Fruit fly (Drosophila melanogaster) whole organism, embryonic: ENCODE data around the gene CG7069.

Experiments used
- C15 ChIP-seq: fragments of 200-800 bp; sonication (Bioruptor generic); IDR thresholded peaks from 3 replicates; pipeline ENCODE4 v1.3.6; 2022; ENCODE audit warnings: missing biosample characterization, missing genetic modification characterization
- CG10267 ChIP-seq: fragments of 200-800 bp; sonication (Bioruptor generic); optimal IDR thresholded peaks from 2 replicates; lab custom pipeline; 2018; ENCODE audit warnings: missing biosample characterization, mild to moderate bottlenecking, missing genetic modification characterization, moderate library complexity
- CG10462 ChIP-seq: fragments of 200-800 bp; sonication (Bioruptor generic); optimal IDR thresholded peaks from 2 replicates; lab custom pipeline; 2016; ENCODE audit warnings: missing biosample characterization, missing genetic modification characterization
- CG11456 ChIP-seq: fragments of 200-800 bp; sonication (Bioruptor generic); IDR thresholded peaks from 3 replicates; pipeline ENCODE4 v1.3.6; 2022; ENCODE audit warnings: missing biosample characterization, missing genetic modification characterization
- CG13894 ChIP-seq: fragments of 200-800 bp; sonication (Bioruptor generic); optimal IDR thresholded peaks from 3 replicates; lab custom pipeline; 2018; ENCODE audit warnings: missing biosample characterization, mild to moderate bottlenecking, missing genetic modification characterization, moderate library complexity
- CG15696 ChIP-seq: fragments of 200-800 bp; sonication (Bioruptor generic); optimal IDR thresholded peaks from 2 replicates; lab custom pipeline; 2019; ENCODE audit warnings: missing biosample characterization, mild to moderate bottlenecking, missing genetic modification characterization, moderate library complexity
- CG18476 ChIP-seq: fragments of 200-800 bp; sonication (Bioruptor generic); optimal IDR thresholded peaks from 2 replicates; lab custom pipeline; 2016; ENCODE audit warnings: missing biosample characterization, mild to moderate bottlenecking, missing genetic modification characterization
- CG2202 ChIP-seq: fragments of 200-800 bp; sonication (Bioruptor generic); optimal IDR thresholded peaks from 2 replicates; lab custom pipeline; 2018; ENCODE audit warnings: missing biosample characterization, mild to moderate bottlenecking, missing genetic modification characterization
- CG2889 ChIP-seq: fragments of 200-800 bp; sonication (Bioruptor generic); IDR thresholded peaks from 3 replicates; pipeline ENCODE4 v1.3.6; 2022; ENCODE audit warnings: missing biosample characterization, missing genetic modification characterization
- CG32772 ChIP-seq: fragments of 200-800 bp; sonication (Bioruptor generic); IDR thresholded peaks from 2 replicates; pipeline ENCODE4 v1.3.6; 2022; ENCODE audit warnings: missing biosample characterization, missing genetic modification characterization
- CG3726 ChIP-seq: fragments of 200-800 bp; sonication (Bioruptor generic); IDR thresholded peaks from 3 replicates; pipeline ENCODE4, ENCODE4 v1.3.6; 2022; ENCODE audit warnings: missing biosample characterization, missing genetic modification characterization
- CG43689 ChIP-seq: fragments of 200-800 bp; sonication (Bioruptor generic); IDR thresholded peaks from 2 replicates; pipeline ENCODE4 v1.3.6; 2022; ENCODE audit warnings: missing biosample characterization, missing genetic modification characterization
- CG7963 ChIP-seq: fragments of 200-800 bp; sonication (Bioruptor generic); IDR thresholded peaks from 3 replicates; pipeline ENCODE4 v1.3.6; 2022; ENCODE audit warnings: missing biosample characterization, missing genetic modification characterization; ENCODE audit not compliant: partially characterized antibody
- CG8944 ChIP-seq: fragments of 200-800 bp; sonication (Bioruptor generic); optimal IDR thresholded peaks from 3 replicates; lab custom pipeline; 2016; ENCODE audit warnings: missing biosample characterization, missing genetic modification characterization
- CG9932 ChIP-seq: fragments of 200-800 bp; sonication (Bioruptor generic); IDR thresholded peaks from 2 replicates; pipeline ENCODE4 v1.3.6; 2022; ENCODE audit warnings: missing biosample characterization, missing genetic modification characterization
- CkIIα-i1 ChIP-seq: fragments of 200-800 bp; sonication (Bioruptor generic); IDR thresholded peaks from 2 replicates; pipeline ENCODE4 v1.3.6; 2022; ENCODE audit warnings: missing biosample characterization, missing genetic modification characterization
- Dll ChIP-seq: fragments of 200-800 bp; sonication (Bioruptor generic); IDR thresholded peaks from 4 replicates; pipeline ENCODE4 v1.3.6; 2022; ENCODE audit warnings: missing biosample characterization, missing genetic modification characterization; ENCODE audit not compliant: partially characterized antibody
- Doc3 ChIP-seq: fragments of 200-800 bp; sonication (Bioruptor generic); IDR thresholded peaks from 3 replicates; pipeline ENCODE4 v1.3.6; 2022; ENCODE audit warnings: missing biosample characterization, missing genetic modification characterization; ENCODE audit not compliant: partially characterized antibody
- HHEX ChIP-seq: fragments of 200-800 bp; sonication (Bioruptor generic); optimal IDR thresholded peaks from 3 replicates; lab custom pipeline; 2017; ENCODE audit warnings: missing biosample characterization, mild to moderate bottlenecking, missing genetic modification characterization, missing genetic modification reagents
- NK7.1 ChIP-seq: fragments of 200-800 bp; sonication (Bioruptor generic); optimal IDR thresholded peaks from 3 replicates; lab custom pipeline; 2016; ENCODE audit warnings: missing biosample characterization, missing genetic modification characterization
- Oli ChIP-seq: fragments of 200-800 bp; sonication (Bioruptor generic); optimal IDR thresholded peaks from 2 replicates; lab custom pipeline; 2018; ENCODE audit warnings: missing biosample characterization, mild to moderate bottlenecking, missing genetic modification characterization, moderate library complexity
- Rfx ChIP-seq: fragments of 200-800 bp; sonication (Bioruptor generic); IDR thresholded peaks from 2 replicates; pipeline ENCODE4 v1.3.6; 2022; ENCODE audit warnings: missing biosample characterization, missing genetic modification characterization
- Scr ChIP-seq: fragments of 200-800 bp; sonication (Bioruptor generic); IDR thresholded peaks from 2 replicates; pipeline ENCODE4 v1.3.6; 2022; ENCODE audit warnings: missing biosample characterization, missing genetic modification characterization; ENCODE audit not compliant: partially characterized antibody
- Sin3A ChIP-seq: fragments of >200 bp; optimal IDR thresholded peaks from 2 replicates; lab custom pipeline; 2018
- Spps ChIP-seq: fragments of 200-800 bp; sonication (Bioruptor generic); optimal IDR thresholded peaks from 2 replicates; lab custom pipeline; 2018; ENCODE audit warnings: missing biosample characterization, mild to moderate bottlenecking, missing genetic modification characterization
- aop ChIP-seq: fragments of 200-800 bp; sonication (Bioruptor generic); IDR thresholded peaks from 2 replicates; pipeline ENCODE4 v1.3.6; 2022; ENCODE audit warnings: missing biosample characterization, missing genetic modification characterization
- bigmax ChIP-seq: fragments of 200-800 bp; sonication (Bioruptor generic); optimal IDR thresholded peaks from 2 replicates; lab custom pipeline; 2018; ENCODE audit warnings: missing biosample characterization, mild to moderate bottlenecking, missing genetic modification characterization
- btn ChIP-seq: fragments of 200-800 bp; sonication (Bioruptor generic); optimal IDR thresholded peaks from 2 replicates; lab custom pipeline; 2016; ENCODE audit warnings: missing biosample characterization, missing genetic modification characterization
- chif ChIP-seq, 2 experiments: fragments of 200-800 bp; sonication (Bioruptor generic); optimal IDR thresholded peaks; 3 replicates each; lab custom pipeline; 2016; ENCODE audit warnings: missing biosample characterization in 2 of 2, missing genetic modification characterization in 2 of 2
- croc ChIP-seq: fragments of 200-800 bp; sonication (Bioruptor generic); conservative IDR thresholded peaks from 3 replicates; pipeline ENCODE4 v1.3.6; 2022; ENCODE audit warnings: missing biosample characterization, missing genetic modification characterization
- esg ChIP-seq: fragments of 200-800 bp; sonication (Bioruptor generic); conservative IDR thresholded peaks from 2 replicates; pipeline ENCODE4 v1.3.6; 2022; ENCODE audit warnings: missing biosample characterization, missing genetic modification characterization
- exex ChIP-seq: fragments of 200-800 bp; sonication (Bioruptor generic); optimal IDR thresholded peaks from 4 replicates; lab custom pipeline; 2018; ENCODE audit warnings: missing biosample characterization, mild to moderate bottlenecking, missing genetic modification characterization, moderate library complexity
- gfzf ChIP-seq: fragments of 200-800 bp; sonication (Bioruptor generic); optimal IDR thresholded peaks from 2 replicates; lab custom pipeline; 2016; ENCODE audit warnings: missing biosample characterization, mild to moderate bottlenecking, missing genetic modification characterization, moderate library complexity
- gsb ChIP-seq: fragments of 200-800 bp; sonication (Bioruptor generic); IDR thresholded peaks from 2 replicates; pipeline ENCODE4 v1.3.6; 2022; ENCODE audit warnings: missing biosample characterization, missing genetic modification characterization
- hbn ChIP-seq: fragments of 200-800 bp; sonication (Bioruptor generic); IDR thresholded peaks from 2 replicates; pipeline ENCODE4 v1.3.6; 2022; ENCODE audit warnings: missing biosample characterization, missing genetic modification characterization; ENCODE audit not compliant: partially characterized antibody
- mld ChIP-seq: fragments of 200-800 bp; sonication (Bioruptor generic); IDR thresholded peaks from 3 replicates; pipeline ENCODE4 v1.3.6; 2022; ENCODE audit warnings: missing biosample characterization, missing genetic modification characterization; ENCODE audit not compliant: partially characterized antibody
- otp ChIP-seq: fragments of 200-800 bp; sonication (Bioruptor generic); IDR thresholded peaks from 3 replicates; pipeline ENCODE4, ENCODE4 v1.3.6; 2022; ENCODE audit warnings: missing biosample characterization, missing genetic modification characterization
- pb ChIP-seq: fragments of 200-800 bp; sonication (Bioruptor generic); optimal IDR thresholded peaks from 3 replicates; lab custom pipeline; 2016; ENCODE audit warnings: missing biosample characterization, missing genetic modification characterization
- pfk ChIP-seq: fragments of 200-800 bp; sonication (Bioruptor generic); optimal IDR thresholded peaks from 2 replicates; lab custom pipeline; 2018; ENCODE audit warnings: missing biosample characterization, mild to moderate bottlenecking, missing genetic modification characterization, moderate library complexity
- pho ChIP-seq: fragments of 200-800 bp; sonication (Bioruptor generic); optimal IDR thresholded peaks from 2 replicates; lab custom pipeline; 2016; ENCODE audit warnings: missing biosample characterization, missing genetic modification characterization
- prd ChIP-seq, 3 experiments: fragments of >200 bp in 2 of 3; fragments of 200-800 bp in 1 of 3; sonication (Bioruptor generic) in 1 of 3; optimal IDR thresholded peaks in 2 of 3; IDR thresholded peaks in 1 of 3; 2 replicates in 2 of 3; 3 replicates in 1 of 3; pipeline versions ENCODE4 v1.3.6 to Lab custom; 2017 to 2022; ENCODE audit warnings: missing biosample characterization in 1 of 3, missing genetic modification characterization in 1 of 3
- pros ChIP-seq: fragments of 200-800 bp; sonication (Bioruptor generic); optimal IDR thresholded peaks from 3 replicates; lab custom pipeline; 2019; ENCODE audit warnings: missing biosample characterization, mild to moderate bottlenecking, missing genetic modification characterization, moderate library complexity
- pum ChIP-seq: fragments of 200-800 bp; sonication (Bioruptor generic); optimal IDR thresholded peaks from 2 replicates; lab custom pipeline; 2016; ENCODE audit warnings: missing biosample characterization, missing genetic modification characterization
- ranshi ChIP-seq: fragments of 200-800 bp; sonication (Bioruptor generic); IDR thresholded peaks from 2 replicates; pipeline ENCODE4 v1.3.6; 2022; ENCODE audit warnings: missing biosample characterization, missing genetic modification characterization
- ro ChIP-seq: fragments of 200-800 bp; sonication (Bioruptor generic); IDR thresholded peaks from 2 replicates; pipeline ENCODE4 v1.3.6; 2022; ENCODE audit warnings: missing biosample characterization, missing genetic modification characterization
- run ChIP-seq: fragments of 200-800 bp; sonication (Bioruptor generic); optimal IDR thresholded peaks from 3 replicates; lab custom pipeline; 2018; ENCODE audit warnings: missing biosample characterization, mild to moderate bottlenecking, missing genetic modification characterization
- salm ChIP-seq: fragments of 200-800 bp; sonication (Bioruptor generic); optimal IDR thresholded peaks from 2 replicates; lab custom pipeline; 2018; ENCODE audit warnings: missing biosample characterization, mild to moderate bottlenecking, missing genetic modification characterization
- sim ChIP-seq: fragments of 200-800 bp; sonication (Bioruptor generic); IDR thresholded peaks from 2 replicates; pipeline ENCODE4 v1.3.6; 2022; ENCODE audit warnings: missing biosample characterization, missing genetic modification characterization
- toy ChIP-seq: fragments of 200-800 bp; sonication (Bioruptor generic); IDR thresholded peaks from 2 replicates; pipeline ENCODE4 v1.3.6; 2022; ENCODE audit warnings: missing biosample characterization, missing genetic modification characterization

CG7069 gene

dm6 chr3R:22362218-22362907, 10.3 kb upstream of the CG7069 start, which contains the start of the genes JMJD6, CG7071 and Muted (continued):
- TF ChIP-seq sim (peak; percentile 68; the same call in 1 of the 2 replicates), salm (peak; percentile 78), C15 (GFP tag; lab: Robert Waterston, UW) (peak; percentile 74), otp (GFP tag; lab: Robert Waterston, UW) (peak; percentile 85; the same call in 2 of the 3 replicates), CG13894 (tag; lab: Kevin White, UChicago) (peak; percentile 94), CG2889 (GFP tag; lab: Robert Waterston, UW) (peak; percentile 90), pfk (peak; percentile 97), pho (GFP tag; lab: Kevin White, UChicago) (peak; percentile 91), hbn (peak; percentile 92), CG43689 (GFP tag; lab: Robert Waterston, UW) (no peak; the same call in 1 of the 2 replicates), CG15696 (tag; lab: Kevin White, UChicago) (peak; percentile 95), aop (GFP tag; lab: Robert Waterston, UW) (peak; percentile 66; the same call in 1 of the 2 replicates), Dll (GFP tag; lab: Robert Waterston, UW) (peak; percentile 95), HHEX (GFP tag; lab: Kevin White, UChicago) (peak; percentile 87), Rfx (peak; percentile 95), pb (no peak), toy (GFP tag; lab: Robert Waterston, UW) (peak; percentile 42; the same call in 1 of the 2 replicates), Spps (tag; lab: Kevin White, UChicago) (peak; percentile 79), btn (GFP tag; lab: Kevin White, UChicago) (peak; percentile 15), Oli (tag; lab: Kevin White, UChicago) (peak; percentile 82), CG7963 (GFP tag; lab: Robert Waterston, UW) (0 out of 3 replicates have a peak, but pooled peaks have one; percentile 4), chif (GFP tag; optimal IDR thresholded peaks at IDR 0.05; lab: Kevin White, UChicago) (peak; percentile 82 to 92), NK7.1 (GFP tag; lab: Kevin White, UChicago) (no peak), run (tag; lab: Kevin White, UChicago) (peak; percentile 78), CG8944 (peak; percentile 85), CG9932 (GFP tag; lab: Robert Waterston, UW) (peak; percentile 98), bigmax (GFP tag; lab: Kevin White, UChicago) (no peak), Doc3 (GFP tag; lab: Robert Waterston, UW) (peak; percentile 89), Sin3A (lab: Kevin White, UChicago) (peak; percentile 88), prd (optimal IDR thresholded peaks at IDR 0.05; lab: Kevin White, UChicago) (no peak), prd (GFP tag; IDR thresholded peaks at IDR 0.05; lab: Robert Waterston, UW) (peak; percentile 96), croc (GFP tag; lab: Robert Waterston, UW) (peak; percentile 86), CG3726 (peak; percentile 84; the same call in 2 of the 3 replicates), CG18476 (peak; percentile 89), CG10267 (tag; lab: Kevin White, UChicago) (peak; percentile 86), CG10462 (GFP tag; lab: Kevin White, UChicago) (peak; percentile 79), Scr (GFP tag; lab: Robert Waterston, UW) (peak; percentile 89), CG2202 (tag; lab: Kevin White, UChicago) (peak; percentile 84), ro (GFP tag; lab: Robert Waterston, UW) (peak; percentile 81), mld (GFP tag; lab: Robert Waterston, UW) (no peak), esg (GFP tag; lab: Robert Waterston, UW) (peak; percentile 85), ranshi (GFP tag; lab: Robert Waterston, UW) (peak; percentile 93), gfzf (GFP tag; lab: Kevin White, UChicago) (peak; percentile 90), exex (tag; lab: Kevin White, UChicago) (peak; percentile 77), gsb (GFP tag; lab: Robert Waterston, UW) (peak; percentile 66), pum (GFP tag; lab: Kevin White, UChicago) (peak; percentile 91), CG11456 (peak; percentile 93), CkIIα-i1 (GFP tag; lab: Robert Waterston, UW) (no peak), pros (GFP tag; lab: Kevin White, UChicago) (peak; percentile 25), CG32772 (GFP tag; lab: Robert Waterston, UW) (peak; percentile 86)
